Worm (Caenorhabditis elegans) whole organism, midembryonic: ENCODE measurements around the gene ivd-1.
"Not testable (repeated sequence)": the region's sequence is repeated elsewhere in the genome, so short reads cannot be mapped to it uniquely, and the experiment has no call there.

ENCODE experiments used
- T22C8.4 ChIP-seq: fragments of 200-800 bp; sonication (Bioruptor generic); IDR thresholded peaks from 2 replicates; pipeline ENCODE4 v1.3.6; 2022; ENCODE audit warnings: missing genetic modification characterization, missing compliant biosample characterization
- cog-1 ChIP-seq: sonication (generic microtip); optimal IDR thresholded peaks from 2 replicates; lab custom pipeline; 2016; ENCODE audit warnings: missing genetic modification characterization, missing compliant biosample characterization
- flt-1 ChIP-seq: fragments of 200-800 bp; sonication (Bioruptor generic); IDR thresholded peaks from 2 replicates; pipeline ENCODE4 v1.3.6; 2022; ENCODE audit warnings: missing genetic modification characterization, missing compliant biosample characterization
- med-1 ChIP-seq: sonication (generic microtip); optimal IDR thresholded peaks from 2 replicates; lab custom pipeline; 2017; ENCODE audit warnings: missing genetic modification characterization, mild to moderate bottlenecking, missing compliant biosample characterization, antibody characterized with exemption, missing genetic modification reagents; ENCODE audit not compliant: insufficient read depth
- ref-1 ChIP-seq: fragments of 200-800 bp; sonication (Bioruptor generic); conservative IDR thresholded peaks from 2 replicates; pipeline ENCODE4 v1.3.6; 2022; ENCODE audit warnings: missing genetic modification reagents, missing genetic modification characterization, missing compliant biosample characterization
- tab-1 ChIP-seq: fragments of 200-800 bp; sonication (Bioruptor generic); IDR thresholded peaks from 2 replicates; pipeline ENCODE4 v1.3.6; 2022; ENCODE audit warnings: missing genetic modification characterization, missing compliant biosample characterization
- ztf-23 ChIP-seq: fragments of 200-800 bp; sonication (Bioruptor generic); IDR thresholded peaks from 2 replicates; pipeline ENCODE4 v1.3.6; 2022; ENCODE audit warnings: missing genetic modification reagents, missing genetic modification characterization, missing compliant biosample characterization
- ztf-29 ChIP-seq: fragments of 200-800 bp; sonication (Bioruptor generic); IDR thresholded peaks from 2 replicates; pipeline ENCODE4 v1.3.6; 2022; ENCODE audit warnings: missing genetic modification reagents, missing genetic modification characterization, missing compliant biosample characterization

- TF ChIP-seq flt-1 (GFP tag; lab: Robert Waterston, UW); T22C8.4 (GFP tag; lab: Robert Waterston, UW); ref-1 (GFP tag; lab: Robert Waterston, UW); ztf-23; med-1 (GFP tag; lab: Kevin White, UChicago); cog-1 (tag; lab: Kevin White, UChicago); tab-1 (GFP tag; lab: Robert Waterston, UW); ztf-29 (GFP tag; lab: Robert Waterston, UW): not testable (repeated sequence)
Observed at ce11 chrIV:5068541-5068940, 20.1 kb downstream of the ivd-1 start, which contains the start of the genes R13H9.6 and rmd-6.
